Fruit fly (Drosophila melanogaster): Measurements from ENCODE around the gene Pink1.
A peak's percentile ranks its signal among the peaks of the same experiment; 100 is the strongest.

dm6 chrX:6710258-6710657 is 26.7 kb downstream of the Pink1 start:
- TF ChIP-seq CG5204 (GFP tag; optimal IDR thresholded peaks at IDR 0.05) (no peak), cic (GFP tag; optimal IDR thresholded peaks at IDR 0.05) (no peak), kay (GFP tag; ENCODE audit: borderline replicate concordance) (peak; percentile 64), CG7045 (GFP tag; optimal IDR thresholded peaks at IDR 0.05) (no peak), ovo (GFP tag; optimal IDR thresholded peaks at IDR 0.05) (no peak), cnc (optimal IDR thresholded peaks at IDR 0.05) (no peak), tj (GFP tag; optimal IDR thresholded peaks at IDR 0.05) (no peak), CG11617 (GFP tag; optimal IDR thresholded peaks at IDR 0.05) (no peak), CG7101 (tag; optimal IDR thresholded peaks at IDR 0.05) (no peak), bab1 (GFP tag; optimal IDR thresholded peaks at IDR 0.05) (no peak)
